Worm (Caenorhabditis elegans) whole organism, young adult: ENCODE measurements around the gene Y102E9.5.
A peak's percentile ranks its signal among the peaks of the same experiment; 100 is the strongest.

Experiments
- B0261.1 ChIP-seq: sonication (generic microtip); optimal IDR thresholded peaks from 2 replicates; lab custom pipeline; 2016; ENCODE audit warnings: mild to moderate bottlenecking, missing genetic modification characterization, moderate library complexity, missing compliant biosample characterization
- F33H1.4 ChIP-seq: fragments of 200-800 bp; sonication (Bioruptor generic); IDR thresholded peaks from 2 replicates; pipeline ENCODE4 v1.3.6; 2022; ENCODE audit warnings: missing genetic modification reagents, missing genetic modification characterization, missing compliant biosample characterization
- F49E8.2 ChIP-seq: sonication (generic microtip); optimal IDR thresholded peaks from 3 replicates; lab custom pipeline; 2017; ENCODE audit warnings: missing genetic modification characterization, mild to moderate bottlenecking, missing compliant biosample characterization, antibody characterized with exemption, moderate library complexity; ENCODE audit not compliant: insufficient read depth
- F52B5.7 ChIP-seq: sonication (generic microtip); optimal IDR thresholded peaks from 2 replicates; lab custom pipeline; 2016; ENCODE audit warnings: mild to moderate bottlenecking, missing genetic modification characterization, missing compliant biosample characterization
- F57A8.1 ChIP-seq: fragments of 200-800 bp; sonication (Bioruptor generic); optimal IDR thresholded peaks from 2 replicates; lab custom pipeline; 2018; ENCODE audit warnings: mild to moderate bottlenecking, missing genetic modification characterization, moderate library complexity, missing compliant biosample characterization
- T07F8.4 ChIP-seq: sonication (generic microtip); optimal IDR thresholded peaks from 2 replicates; lab custom pipeline; 2016; ENCODE audit warnings: mild to moderate bottlenecking, missing genetic modification characterization, moderate library complexity, missing compliant biosample characterization
- Y53F4B.3 ChIP-seq: fragments of 200-800 bp; sonication (Bioruptor generic); IDR thresholded peaks from 2 replicates; pipeline ENCODE4 v1.3.6; 2022; ENCODE audit warnings: missing genetic modification reagents, missing genetic modification characterization, missing compliant biosample characterization
- Y79H2A.3 ChIP-seq: fragments of 200-800 bp; sonication (Bioruptor generic); conservative IDR thresholded peaks from 2 replicates; pipeline ENCODE4 v1.3.6; 2022; ENCODE audit warnings: missing genetic modification reagents, missing genetic modification characterization, missing compliant biosample characterization
- attf-3 ChIP-seq: fragments of 200-800 bp; sonication (Bioruptor generic); conservative IDR thresholded peaks from 2 replicates; pipeline ENCODE4 v1.3.6; 2022; ENCODE audit warnings: missing genetic modification reagents, missing genetic modification characterization, missing compliant biosample characterization
- attf-6 ChIP-seq: fragments of 200-800 bp; sonication (Bioruptor generic); IDR thresholded peaks from 2 replicates; pipeline ENCODE4 v1.3.6; 2022; ENCODE audit warnings: missing genetic modification reagents, missing genetic modification characterization, missing compliant biosample characterization
- bed-2 ChIP-seq: fragments of 200-800 bp; sonication (Bioruptor generic); IDR thresholded peaks from 2 replicates; pipeline ENCODE4 v1.3.6; 2022; ENCODE audit warnings: missing genetic modification reagents, missing genetic modification characterization, missing compliant biosample characterization
- ccch-3 ChIP-seq: fragments of 200-800 bp; sonication (Bioruptor generic); optimal IDR thresholded peaks from 2 replicates; lab custom pipeline; 2018; ENCODE audit warnings: mild to moderate bottlenecking, missing genetic modification characterization, missing compliant biosample characterization
- cebp-1 ChIP-seq, 2 experiments: fragments of 200-800 bp in 1 of 2; sonication (Bioruptor generic) in 1 of 2; sonication (generic microtip) in 1 of 2; IDR thresholded peaks in 1 of 2; optimal IDR thresholded peaks in 1 of 2; 2 replicates each; pipeline versions ENCODE4 v1.3.6 to Lab custom; 2017 to 2022; ENCODE audit warnings: missing compliant biosample characterization in 2 of 2, missing genetic modification characterization in 2 of 2, mild to moderate bottlenecking in 1 of 2, missing genetic modification reagents in 1 of 2, moderate library complexity in 1 of 2
- ceh-58 ChIP-seq: fragments of 200-800 bp; sonication (Bioruptor generic); IDR thresholded peaks from 2 replicates; pipeline ENCODE4 v1.3.6; 2022; ENCODE audit warnings: missing genetic modification characterization, missing compliant biosample characterization
- chd-7 ChIP-seq: sonication (generic microtip); optimal IDR thresholded peaks from 2 replicates; lab custom pipeline; 2016; ENCODE audit warnings: mild to moderate bottlenecking, missing genetic modification characterization, moderate library complexity, missing compliant biosample characterization
- dpl-1 ChIP-seq: fragments of 150-350 bp; optimal IDR thresholded peaks from 2 replicates; lab custom pipeline; 2014; ENCODE audit warnings: missing biosample characterization, missing genetic modification reagents, missing genetic modification characterization
- him-1 ChIP-seq: sonication (generic microtip); optimal IDR thresholded peaks from 2 replicates; lab custom pipeline; 2016; ENCODE audit warnings: missing genotype, missing genetic modification reagents, missing genetic modification characterization, missing compliant biosample characterization
- hmg-1.2 ChIP-seq: fragments of 200-800 bp; sonication (Bioruptor generic); IDR thresholded peaks from 2 replicates; pipeline ENCODE4 v1.3.6; 2022; ENCODE audit warnings: missing genetic modification reagents, missing genetic modification characterization, missing compliant biosample characterization
- hrde-1 ChIP-seq: sonication (generic microtip); optimal IDR thresholded peaks from 2 replicates; lab custom pipeline; 2016; ENCODE audit warnings: missing genetic modification characterization, mild to moderate bottlenecking, missing compliant biosample characterization, moderate library complexity, missing genotype, missing genetic modification reagents, borderline replicate concordance
- lin-26 ChIP-seq: fragments of 200-800 bp; sonication (Bioruptor generic); IDR thresholded peaks from 2 replicates; pipeline ENCODE4 v1.3.6; 2022; ENCODE audit warnings: missing genetic modification reagents, missing genetic modification characterization, missing compliant biosample characterization
- lsl-1 ChIP-seq: fragments of 200-800 bp; sonication (Bioruptor generic); optimal IDR thresholded peaks from 2 replicates; lab custom pipeline; 2018; ENCODE audit warnings: mild to moderate bottlenecking, missing genetic modification characterization, moderate library complexity, missing compliant biosample characterization
- lsy-27 ChIP-seq: sonication (generic microtip); optimal IDR thresholded peaks from 2 replicates; lab custom pipeline; 2017; ENCODE audit warnings: missing genetic modification characterization, mild to moderate bottlenecking, missing compliant biosample characterization, antibody characterized with exemption, missing genotype, borderline replicate concordance; ENCODE audit not compliant: insufficient read depth
- madf-10 ChIP-seq: sonication (generic microtip); optimal IDR thresholded peaks from 2 replicates; lab custom pipeline; 2016; ENCODE audit warnings: mild to moderate bottlenecking, missing genetic modification characterization, missing compliant biosample characterization
- madf-3 ChIP-seq: fragments of 200-800 bp; sonication (Bioruptor generic); IDR thresholded peaks from 2 replicates; pipeline ENCODE4 v1.3.6; 2022; ENCODE audit warnings: missing genetic modification reagents, missing genetic modification characterization, missing compliant biosample characterization
- mel-28 ChIP-seq: sonication (generic microtip); optimal IDR thresholded peaks from 2 replicates; lab custom pipeline; 2016; ENCODE audit warnings: borderline replicate concordance, mild to moderate bottlenecking, missing genetic modification characterization, missing compliant biosample characterization
- mxl-1 ChIP-seq: sonication (generic microtip); optimal IDR thresholded peaks from 2 replicates; lab custom pipeline; 2016; ENCODE audit warnings: missing genetic modification characterization, missing compliant biosample characterization
- nfya-2 ChIP-seq: fragments of 200-800 bp; sonication (Bioruptor generic); IDR thresholded peaks from 2 replicates; pipeline ENCODE4 v1.3.6; 2022; ENCODE audit warnings: missing genetic modification reagents, missing genetic modification characterization, missing compliant biosample characterization
- nfyb-1 ChIP-seq: fragments of 200-800 bp; sonication (Bioruptor generic); IDR thresholded peaks from 2 replicates; pipeline ENCODE4 v1.3.6; 2022; ENCODE audit warnings: missing genetic modification reagents, missing genetic modification characterization, missing compliant biosample characterization
- nhr-179 ChIP-seq: sonication (generic microtip); optimal IDR thresholded peaks from 2 replicates; lab custom pipeline; 2016; ENCODE audit warnings: mild to moderate bottlenecking, missing genetic modification characterization, missing compliant biosample characterization
- nhr-80 ChIP-seq: sonication (generic microtip); optimal IDR thresholded peaks from 2 replicates; lab custom pipeline; 2016; ENCODE audit warnings: missing genetic modification characterization, missing compliant biosample characterization
- sea-2 ChIP-seq: fragments of 200-800 bp; sonication (Bioruptor generic); IDR thresholded peaks from 2 replicates; pipeline ENCODE4 v1.3.6; 2022; ENCODE audit warnings: missing genetic modification characterization, missing compliant biosample characterization
- snpc-1.1 ChIP-seq: sonication (generic microtip); optimal IDR thresholded peaks from 2 replicates; lab custom pipeline; 2017; ENCODE audit warnings: missing genetic modification characterization, mild to moderate bottlenecking, missing compliant biosample characterization, antibody characterized with exemption, moderate library complexity, missing genotype, missing genetic modification reagents; ENCODE audit not compliant: insufficient read depth
- somi-1 ChIP-seq: fragments of 200-800 bp; sonication (Bioruptor generic); optimal IDR thresholded peaks from 2 replicates; lab custom pipeline; 2018; ENCODE audit warnings: mild to moderate bottlenecking, missing genetic modification characterization, missing compliant biosample characterization
- unc-62 ChIP-seq: fragments of 150-350 bp; optimal IDR thresholded peaks from 2 replicates; lab custom pipeline; 2014; ENCODE audit warnings: missing biosample characterization, missing genetic modification reagents, missing genetic modification characterization
- ztf-25 ChIP-seq: fragments of 200-800 bp; sonication (Bioruptor generic); IDR thresholded peaks from 2 replicates; pipeline ENCODE4 v1.3.6; 2022; ENCODE audit warnings: missing genetic modification reagents, missing genetic modification characterization, missing compliant biosample characterization
- ztf-26 ChIP-seq: sonication (generic microtip); optimal IDR thresholded peaks from 2 replicates; lab custom pipeline; 2017; ENCODE audit warnings: missing genetic modification characterization, missing compliant biosample characterization

Gene Y102E9.5

DNA sequence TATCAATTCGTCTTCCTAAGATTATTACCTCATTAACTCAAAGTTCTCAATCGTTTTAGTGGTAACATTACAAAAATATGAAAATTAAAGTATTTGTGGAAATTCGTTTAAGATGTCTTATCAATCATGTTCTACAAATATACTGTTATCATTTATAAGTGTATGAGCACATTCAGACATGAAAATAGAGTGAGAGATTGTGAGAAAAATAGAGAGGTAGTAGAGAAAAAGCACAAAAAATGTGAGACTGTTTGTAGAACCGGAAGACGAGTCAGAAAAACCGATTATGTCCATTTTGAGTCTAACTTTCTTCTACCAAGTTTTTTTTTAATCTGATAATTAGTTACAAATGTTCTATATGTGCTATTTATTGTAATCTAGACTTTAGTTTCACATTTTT, 36.8 kb downstream of the Y102E9.5 start:
- TF ChIP-seq nhr-179 = no peak
- peak; percentile 85 for TF ChIP-seq nhr-80 (tag; lab: Kevin White, UChicago)

DNA sequence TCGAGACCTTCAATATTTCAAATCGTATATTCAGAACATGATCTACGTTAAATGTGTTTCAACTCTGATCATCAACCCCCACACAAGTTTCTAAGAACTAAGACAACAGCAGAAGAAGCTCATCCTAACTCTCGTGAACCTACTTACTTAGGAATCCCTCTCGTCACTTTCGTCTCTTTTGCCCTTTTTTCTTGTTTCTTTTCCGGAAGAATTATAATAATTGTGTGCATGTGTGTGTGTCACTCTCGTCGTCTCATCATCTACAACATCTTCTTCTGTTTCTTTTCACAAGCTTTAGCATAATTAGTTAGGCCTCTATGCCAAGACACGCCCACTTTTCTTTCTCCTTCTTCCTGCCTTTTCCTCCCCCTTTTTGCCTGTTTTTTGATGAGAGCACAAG, 39.6 kb downstream of the Y102E9.5 start:
- TF ChIP-seq somi-1 (GFP tag; lab: Kevin White, UChicago) (no peak), F33H1.4 (GFP tag; lab: Robert Waterston, UW) (no peak), ccch-3 (GFP tag; lab: Kevin White, UChicago) (no peak), madf-3 (GFP tag; lab: Robert Waterston, UW) (no peak), madf-10 (tag; lab: Kevin White, UChicago) (no peak), dpl-1 (no peak), ceh-58 (GFP tag; lab: Robert Waterston, UW) (no peak), him-1 (tag; lab: Kevin White, UChicago) (no peak), ztf-25 (GFP tag; lab: Robert Waterston, UW) (no peak), B0261.1 (tag; lab: Kevin White, UChicago) (no peak), Y53F4B.3 (GFP tag; lab: Robert Waterston, UW) (no peak), sea-2 (GFP tag; lab: Robert Waterston, UW) (no peak), cebp-1 (GFP tag; IDR thresholded peaks at IDR 0.05; lab: Robert Waterston, UW) (no peak), cebp-1 (tag; optimal IDR thresholded peaks at IDR 0.05; lab: Kevin White, UChicago) (no peak), hrde-1 (tag; lab: Kevin White, UChicago) (no peak), snpc-1.1 (tag; lab: Kevin White, UChicago) (no peak), F52B5.7 (tag; lab: Kevin White, UChicago) (no peak), nfyb-1 (no peak), lsl-1 (GFP tag; lab: Kevin White, UChicago) (no peak), F49E8.2 (tag; lab: Kevin White, UChicago) (no peak), nfya-2 (GFP tag; lab: Robert Waterston, UW) (no peak)

DNA sequence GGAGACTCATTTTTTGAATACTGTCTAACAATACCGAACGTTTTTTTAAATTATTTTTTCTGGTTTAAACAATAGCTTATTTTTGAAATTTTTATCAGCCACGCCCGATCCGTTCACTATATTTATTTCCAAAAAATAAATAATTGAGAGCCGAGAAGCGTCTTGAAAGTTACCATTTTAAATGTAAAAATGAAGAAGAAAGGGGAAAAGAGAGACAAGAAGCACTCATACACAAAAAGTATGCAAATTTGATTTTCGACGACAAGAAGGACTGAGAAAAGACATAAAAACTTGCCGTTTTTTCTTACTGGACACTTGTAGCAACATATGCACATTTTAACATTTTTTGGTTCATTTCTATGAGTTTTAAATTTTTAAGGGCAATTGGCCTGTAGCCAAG, 48.3 kb downstream of the Y102E9.5 start:
- TF ChIP-seq F57A8.1 (GFP tag; lab: Kevin White, UChicago) (no peak), unc-62 (GFP tag; lab: Kevin White, UChicago) (no peak), lin-26 (no peak), ztf-26 (tag; lab: Kevin White, UChicago) (no peak), chd-7 (tag; lab: Kevin White, UChicago) (no peak), mel-28 (tag; lab: Kevin White, UChicago) (no peak), lsy-27 (tag; lab: Kevin White, UChicago) (no peak), Y79H2A.3 (GFP tag; lab: Robert Waterston, UW) (no peak), mxl-1 (tag; lab: Kevin White, UChicago) (no peak), attf-6 (GFP tag; lab: Robert Waterston, UW) (no peak), hmg-1.2 (no peak), attf-3 (GFP tag; lab: Robert Waterston, UW) (no peak), T07F8.4 (tag; lab: Kevin White, UChicago) (no peak), bed-2 (GFP tag; lab: Robert Waterston, UW) (no peak)
